Fruit fly (Drosophila melanogaster): ENCODE measurements around the gene Ca-Ma2d.
A peak's percentile ranks its signal among the peaks of the same experiment; 100 is the strongest.

dm6 chr2L:16271486-16271806, 40.2 kb downstream of the Ca-Ma2d start:
- no peak for TF ChIP-seq Met (GFP tag; optimal IDR thresholded peaks at IDR 0.05)
- TF ChIP-seq CG32006 (GFP tag; optimal IDR thresholded peaks at IDR 0.05), result no peak
- TF ChIP-seq Sox14 (GFP tag; optimal IDR thresholded peaks at IDR 0.05), result peak; percentile 47
- TF ChIP-seq vri (GFP tag; optimal IDR thresholded peaks at IDR 0.05), result peak; percentile 36
- TF ChIP-seq CG6854 (GFP tag; optimal IDR thresholded peaks at IDR 0.05), result peak; percentile 33
- TF ChIP-seq Blimp-1 (GFP tag; optimal IDR thresholded peaks at IDR 0.05), result no peak
